Fruit fly (Drosophila melanogaster): Measurements from ENCODE around the gene CG13607.

Gene CG13607

DNA sequence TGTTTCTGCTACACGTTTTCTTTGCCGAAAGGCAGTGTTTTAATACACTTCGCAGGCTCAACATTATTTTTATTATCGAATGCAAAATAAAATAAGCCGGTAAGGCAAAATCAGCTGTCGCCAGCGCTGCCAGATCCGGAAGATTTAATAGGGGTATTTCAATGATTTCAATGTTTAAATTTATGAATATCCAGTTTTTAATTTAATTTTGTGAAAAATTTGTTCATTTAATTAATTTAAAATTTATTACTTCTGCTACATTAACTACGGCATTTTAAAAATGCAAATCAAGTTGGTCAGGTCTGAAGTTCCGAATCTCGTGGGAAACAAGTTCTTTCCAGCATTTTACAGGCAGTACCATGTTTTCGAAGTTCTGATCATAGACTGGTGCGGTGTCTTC is 32.7 kb upstream of the CG13607 start, which contains the start of gene Slimp (continued):
- TF ChIP-seq sug (tag; optimal IDR thresholded peaks at IDR 0.05) (peak; percentile 21), nom (GFP tag; optimal IDR thresholded peaks at IDR 0.05) (peak; percentile 10), CG1024 (GFP tag; IDR thresholded peaks at IDR 0.05) (no peak), unc-4 (GFP tag; IDR thresholded peaks at IDR 0.05; ENCODE audit: partially characterized antibody) (no peak), ind (GFP tag; optimal IDR thresholded peaks at IDR 0.05) (no peak), sqz (GFP tag; optimal IDR thresholded peaks at IDR 0.05) (peak; percentile 69), CG10979 (tag; optimal IDR thresholded peaks at IDR 0.05) (peak; percentile 18), onecut (GFP tag; IDR thresholded peaks at IDR 0.05) (no peak), Hsf (GFP tag; optimal IDR thresholded peaks at IDR 0.05) (peak; percentile 7), Ptx1 (GFP tag; IDR thresholded peaks at IDR 0.05) (0 out of 2 replicates have a peak, but pooled peaks have one; percentile 20), CG11456 (GFP tag; IDR thresholded peaks at IDR 0.05) (no peak), CG13287 (GFP tag; IDR thresholded peaks at IDR 0.05; ENCODE audit: partially characterized antibody) (peak; percentile 39), hkb (optimal IDR thresholded peaks at IDR 0.05) (no peak), hkb (GFP tag; IDR thresholded peaks at IDR 0.05) (0 out of 2 replicates have a peak, but pooled peaks have one; percentile 28), nerfin-2 (GFP tag; IDR thresholded peaks at IDR 0.05; ENCODE audit: partially characterized antibody) (no peak), row (GFP tag; IDR thresholded peaks at IDR 0.05) (peak; percentile 47; the same call in 2 of the 3 replicates), ssp (GFP tag; IDR thresholded peaks at IDR 0.05) (0 out of 2 replicates have a peak, but pooled peaks have one; percentile 10), CG17359 (tag; optimal IDR thresholded peaks at IDR 0.05) (peak; percentile 2), phol (tag; optimal IDR thresholded peaks at IDR 0.05) (peak; percentile 32), CG9817 (tag; optimal IDR thresholded peaks at IDR 0.05) (peak; percentile 14), Bdp1 (GFP tag; optimal IDR thresholded peaks at IDR 0.05) (no peak), CG34422 (GFP tag; IDR thresholded peaks at IDR 0.05) (peak; percentile 49; the same call in 1 of the 3 replicates), Bteb2 (GFP tag; optimal IDR thresholded peaks at IDR 0.05) (no peak), CG2129 (GFP tag; IDR thresholded peaks at IDR 0.05; ENCODE audit: partially characterized antibody) (no peak), Dp (GFP tag; optimal IDR thresholded peaks at IDR 0.05) (peak; percentile 29), CG17912 (GFP tag; optimal IDR thresholded peaks at IDR 0.05) (no peak), tin (GFP tag; optimal IDR thresholded peaks at IDR 0.05) (peak; percentile 1), HmgZ (tag; optimal IDR thresholded peaks at IDR 0.05) (peak; percentile 9), BEAF-32 (GFP tag; optimal IDR thresholded peaks at IDR 0.05) (peak; percentile 16), CG8089 (GFP tag; optimal IDR thresholded peaks at IDR 0.05) (no peak), CG14710 (tag; optimal IDR thresholded peaks at IDR 0.05) (peak; percentile 31), CG11504 (tag; optimal IDR thresholded peaks at IDR 0.05) (peak; percentile 33), B-H2 (GFP tag; optimal IDR thresholded peaks at IDR 0.05) (no peak), Dll (GFP tag; IDR thresholded peaks at IDR 0.05; ENCODE audit: partially characterized antibody) (peak; percentile 52; the same call in 1 of the 4 replicates), CG9727 (GFP tag; optimal IDR thresholded peaks at IDR 0.05) (no peak), CoRest (tag; optimal IDR thresholded peaks at IDR 0.05) (peak; percentile 8), CG13624 (GFP tag; optimal IDR thresholded peaks at IDR 0.05) (no peak), CG13775 (GFP tag; optimal IDR thresholded peaks at IDR 0.05) (peak; percentile 27), lola (GFP tag; optimal IDR thresholded peaks at IDR 0.05) (peak in 1 of 3 experiments; percentile 31), CG15514 (GFP tag; optimal IDR thresholded peaks at IDR 0.05) (peak; percentile 89), Hr51 (GFP tag; optimal IDR thresholded peaks at IDR 0.05) (peak in 1 of 2 experiments; percentile 26), PHDP (tag; optimal IDR thresholded peaks at IDR 0.05) (peak; percentile 2), stwl (tag; optimal IDR thresholded peaks at IDR 0.05) (peak; percentile 49), CG13296 (GFP tag; optimal IDR thresholded peaks at IDR 0.05) (peak; percentile 21), unpg (GFP tag; optimal IDR thresholded peaks at IDR 0.05) (peak; percentile 11), Elba2 (GFP tag; optimal IDR thresholded peaks at IDR 0.05) (peak; percentile 45), sob (GFP tag; IDR thresholded peaks at IDR 0.05) (0 out of 2 replicates have a peak, but pooled peaks have one; percentile 20), CG9609 (GFP tag; optimal IDR thresholded peaks at IDR 0.05) (no peak), chif (GFP tag; optimal IDR thresholded peaks at IDR 0.05) (no peak)
